Worm (Caenorhabditis elegans) whole organism, L1 larva: Measurements from ENCODE around the gene col-39.

Experiments used
- C04F5.9 ChIP-seq: sonication (generic microtip); optimal IDR thresholded peaks from 2 replicates; lab custom pipeline; 2016; ENCODE audit warnings: missing genetic modification characterization, missing compliant biosample characterization
- Y116A8C.19 ChIP-seq: sonication (generic microtip); optimal IDR thresholded peaks from 2 replicates; lab custom pipeline; 2016; ENCODE audit warnings: missing compliant biosample characterization, missing genetic modification characterization, borderline replicate concordance
- aly-2 ChIP-seq: fragments of 150-350 bp; optimal IDR thresholded peaks from 2 replicates; lab custom pipeline; 2014; ENCODE audit warnings: missing biosample characterization, missing genetic modification characterization
- ceh-8 ChIP-seq: fragments of 200-800 bp; sonication (Bioruptor generic); optimal IDR thresholded peaks from 2 replicates; lab custom pipeline; 2018; ENCODE audit warnings: mild to moderate bottlenecking, missing genetic modification characterization, moderate library complexity, missing compliant biosample characterization
- ceh-82 ChIP-seq, 3 experiments: fragments of 150-350 bp in 1 of 3; sonication (generic microtip) in 2 of 3; optimal IDR thresholded peaks; 2 replicates each; lab custom pipeline; 2014 to 2017; ENCODE audit warnings: missing biosample characterization in 3 of 3, missing genetic modification characterization in 3 of 3
- dpl-1 ChIP-seq, 3 experiments: fragments of 150-350 bp in 2 of 3; sonication (generic microtip) in 1 of 3; optimal IDR thresholded peaks; 2 replicates each; lab custom pipeline; 2014 to 2017; ENCODE audit warnings: missing biosample characterization in 3 of 3, missing genetic modification characterization in 3 of 3, missing genetic modification reagents in 3 of 3
- dsc-1 ChIP-seq: sonication (generic microtip); optimal IDR thresholded peaks from 2 replicates; lab custom pipeline; 2016; ENCODE audit warnings: mild to moderate bottlenecking, missing genetic modification characterization, missing compliant biosample characterization
- efl-1 ChIP-seq, 4 experiments: fragments of 150-350 bp; optimal IDR thresholded peaks in 3 of 4; peaks in 1 of 4; 1 replicate in 1 of 4; 2 replicates in 3 of 4; lab custom pipeline; 2014; ENCODE audit warnings: missing biosample characterization in 2 of 4, missing genetic modification characterization in 2 of 4, missing genetic modification reagents in 2 of 4
- egl-13 ChIP-seq: sonication (generic microtip); optimal IDR thresholded peaks from 2 replicates; lab custom pipeline; 2016; ENCODE audit warnings: missing genotype, missing genetic modification reagents, missing genetic modification characterization, missing compliant biosample characterization
- fkh-10 ChIP-seq: sonication (generic microtip); optimal IDR thresholded peaks from 2 replicates; lab custom pipeline; 2017; ENCODE audit warnings: missing biosample characterization, missing genetic modification reagents, missing genetic modification characterization
- fkh-8 ChIP-seq: sonication (generic microtip); optimal IDR thresholded peaks from 2 replicates; lab custom pipeline; 2016; ENCODE audit warnings: mild to moderate bottlenecking, missing genetic modification characterization, missing compliant biosample characterization
- grh-1 ChIP-seq: fragments of 200-800 bp; sonication (Bioruptor generic); IDR thresholded peaks from 2 replicates; pipeline ENCODE4 v1.3.6; 2022; ENCODE audit warnings: missing genetic modification reagents, missing genetic modification characterization, missing compliant biosample characterization
- irx-1 ChIP-seq: sonication (generic microtip); optimal IDR thresholded peaks from 2 replicates; lab custom pipeline; 2016; ENCODE audit warnings: missing genetic modification characterization, missing compliant biosample characterization
- lin-13 ChIP-seq: fragments of 150-350 bp; optimal IDR thresholded peaks from 2 replicates; lab custom pipeline; 2014; ENCODE audit warnings: missing biosample characterization, missing genetic modification reagents, missing genetic modification characterization
- lin-14 ChIP-seq: fragments of 200-800 bp; sonication (Bioruptor generic); optimal IDR thresholded peaks from 2 replicates; lab custom pipeline; 2018; ENCODE audit warnings: mild to moderate bottlenecking, missing genetic modification characterization, moderate library complexity, missing compliant biosample characterization
- lin-35 ChIP-seq, 2 experiments: fragments of 150-350 bp; optimal IDR thresholded peaks; 2 replicates each; lab custom pipeline; 2014; ENCODE audit warnings: missing biosample characterization in 2 of 2, missing genetic modification characterization in 2 of 2, missing genetic modification reagents in 2 of 2
- lin-39 ChIP-seq: fragments of 150-350 bp; optimal IDR thresholded peaks from 2 replicates; lab custom pipeline; 2014; ENCODE audit warnings: missing biosample characterization, missing genetic modification reagents, missing genetic modification characterization
- lsy-2 ChIP-seq, 2 experiments: fragments of 150-350 bp; optimal IDR thresholded peaks; 2 replicates each; lab custom pipeline; 2014; ENCODE audit warnings: missing biosample characterization in 2 of 2, missing genetic modification characterization in 2 of 2
- mdl-1 ChIP-seq, 2 experiments: fragments of 150-350 bp; optimal IDR thresholded peaks; 2 replicates each; lab custom pipeline; 2014 to 2017; ENCODE audit warnings: missing biosample characterization in 2 of 2, missing genetic modification characterization in 2 of 2, inconsistent platforms in 1 of 2
- nhr-12 ChIP-seq: sonication (generic microtip); optimal IDR thresholded peaks from 2 replicates; lab custom pipeline; 2017; ENCODE audit warnings: missing biosample characterization, missing genetic modification characterization
- nhr-20 ChIP-seq: sonication (generic microtip); optimal IDR thresholded peaks from 2 replicates; lab custom pipeline; 2016; ENCODE audit warnings: mild to moderate bottlenecking, missing genetic modification characterization, missing compliant biosample characterization
- nhr-237 ChIP-seq: fragments of 150-350 bp; optimal IDR thresholded peaks from 2 replicates; lab custom pipeline; 2014; ENCODE audit warnings: missing biosample characterization, missing genetic modification characterization
- nhr-47 ChIP-seq: sonication (generic microtip); optimal IDR thresholded peaks from 2 replicates; lab custom pipeline; 2016; ENCODE audit warnings: mild to moderate bottlenecking, missing genetic modification characterization, moderate library complexity, missing compliant biosample characterization
- nhr-71 ChIP-seq: sonication (generic microtip); optimal IDR thresholded peaks from 2 replicates; lab custom pipeline; 2016; ENCODE audit warnings: mild to moderate bottlenecking, missing genetic modification characterization, moderate library complexity, missing compliant biosample characterization
- nhr-90 ChIP-seq: sonication (generic microtip); optimal IDR thresholded peaks from 2 replicates; lab custom pipeline; 2016; ENCODE audit warnings: mild to moderate bottlenecking, missing genetic modification characterization, missing compliant biosample characterization; ENCODE audit not compliant: poor library complexity
- rnt-1 ChIP-seq: sonication (generic microtip); optimal IDR thresholded peaks from 2 replicates; lab custom pipeline; 2016; ENCODE audit warnings: mild to moderate bottlenecking, missing genetic modification characterization, moderate library complexity, missing compliant biosample characterization
- snu-23 ChIP-seq: sonication (generic microtip); optimal IDR thresholded peaks from 2 replicates; lab custom pipeline; 2016; ENCODE audit warnings: missing genetic modification characterization, missing compliant biosample characterization
- swsn-7 ChIP-seq: sonication (generic microtip); optimal IDR thresholded peaks from 2 replicates; lab custom pipeline; 2016; ENCODE audit warnings: missing genetic modification characterization, missing compliant biosample characterization
- tbx-2 ChIP-seq: sonication (generic microtip); optimal IDR thresholded peaks from 2 replicates; lab custom pipeline; 2016; ENCODE audit warnings: missing genetic modification characterization, missing compliant biosample characterization
- unc-130 ChIP-seq: fragments of 150-350 bp; optimal IDR thresholded peaks from 2 replicates; lab custom pipeline; 2017; ENCODE audit warnings: missing biosample characterization, missing genetic modification characterization, inconsistent platforms
- unc-86 ChIP-seq: sonication (generic microtip); optimal IDR thresholded peaks from 2 replicates; lab custom pipeline; 2016; ENCODE audit warnings: missing genetic modification characterization, missing compliant biosample characterization
- zag-1 ChIP-seq: fragments of 150-350 bp; optimal IDR thresholded peaks from 2 replicates; lab custom pipeline; 2014; ENCODE audit warnings: missing biosample characterization, missing genetic modification characterization
- ztf-4 ChIP-seq: fragments of 150-350 bp; optimal IDR thresholded peaks from 2 replicates; lab custom pipeline; 2014; ENCODE audit warnings: missing biosample characterization, missing genetic modification characterization

The col-39 gene

ce11 chrII:10737059-10737458 lies 32.3 kb downstream of the col-39 start, which contains the start of gene C52A11.3:
TSS of gene C52A11.3 (plus strand) at chrII:10737359.
- TF ChIP-seq nhr-90 (tag; lab: Kevin White, UChicago) (no peak), ceh-8 (GFP tag; lab: Kevin White, UChicago) (peak; percentile 68)

- TF ChIP-seq swsn-7 (tag; lab: Kevin White, UChicago) (peak; percentile 39), egl-13 (peak; percentile 53), nhr-47 (tag; lab: Kevin White, UChicago) (peak; percentile 31), tbx-2 (tag; lab: Kevin White, UChicago) (peak; percentile 24), fkh-8 (tag; lab: Kevin White, UChicago) (peak; percentile 69), efl-1 (optimal IDR thresholded peaks at IDR 0.05; lab: Kevin White, UChicago) (peak; percentile 20 to 48), efl-1 (GFP tag; optimal IDR thresholded peaks at IDR 0.05 in 1 of 2; lab: Kevin White, UChicago) (peak in 1 of 2 experiments; percentile 11), dsc-1 (tag; lab: Kevin White, UChicago) (peak; percentile 34), mdl-1 (tag; optimal IDR thresholded peaks at IDR 0.05; lab: Kevin White, UChicago) (no peak), lin-14 (GFP tag; lab: Kevin White, UChicago) (peak; percentile 79), nhr-71 (tag; lab: Kevin White, UChicago) (peak; percentile 39), unc-86 (tag; lab: Kevin White, UChicago) (peak; percentile 56), lin-35 (GFP tag; optimal IDR thresholded peaks at IDR 0.05; lab: Kevin White, UChicago) (peak in 1 of 2 experiments; percentile 34), ceh-82 (tag; optimal IDR thresholded peaks at IDR 0.05; lab: Kevin White, UChicago) (peak; percentile 4 to 49 (median 8)), snu-23 (GFP tag; lab: Kevin White, UChicago) (peak; percentile 15), lin-39 (tag; lab: Kevin White, UChicago) (no peak), C04F5.9 (tag; lab: Kevin White, UChicago) (no peak), fkh-10 (GFP tag; lab: Kevin White, UChicago) (peak; percentile 20), ztf-4 (tag; lab: Kevin White, UChicago) (no peak), lsy-2 (tag; optimal IDR thresholded peaks at IDR 0.05; lab: Kevin White, UChicago) (peak in 1 of 2 experiments; percentile 41)
These were observed 40.1 kb downstream of the col-39 start for ce11 chrII:10744801-10745200.

- TF ChIP-seq zag-1 (tag; lab: Kevin White, UChicago), result no peak
- peak; percentile 94 for TF ChIP-seq fkh-10 (GFP tag; lab: Kevin White, UChicago)
- TF ChIP-seq nhr-12, result no peak
- peak; percentile 40 for TF ChIP-seq lin-14 (GFP tag; lab: Kevin White, UChicago)
These were observed 49.0 kb downstream of the col-39 start for ce11 chrII:10753694-10754093.

ce11 chrII:10755455-10755854 lies 50.7 kb downstream of the col-39 start:
- TF ChIP-seq unc-86 (tag; lab: Kevin White, UChicago) (peak; percentile 20), irx-1 (tag; lab: Kevin White, UChicago) (no peak), grh-1 (GFP tag; lab: Robert Waterston, UW) (no peak), nhr-237 (tag; lab: Kevin White, UChicago) (no peak), unc-130 (no peak), ceh-8 (GFP tag; lab: Kevin White, UChicago) (no peak), lsy-2 (tag; optimal IDR thresholded peaks at IDR 0.05; lab: Kevin White, UChicago) (no peak), dsc-1 (tag; lab: Kevin White, UChicago) (peak; percentile 22), dpl-1 (GFP tag; optimal IDR thresholded peaks at IDR 0.05; lab: Kevin White, UChicago) (no peak), rnt-1 (no peak), lin-13 (GFP tag; lab: Kevin White, UChicago) (no peak), lin-14 (GFP tag; lab: Kevin White, UChicago) (peak; percentile 63), Y116A8C.19 (tag; lab: Kevin White, UChicago) (no peak), aly-2 (tag; lab: Kevin White, UChicago) (no peak), nhr-20 (no peak), snu-23 (GFP tag; lab: Kevin White, UChicago) (no peak), nhr-71 (tag; lab: Kevin White, UChicago) (peak; percentile 26), C04F5.9 (tag; lab: Kevin White, UChicago) (no peak), egl-13 (peak; percentile 30)
